Fruit fly (Drosophila melanogaster): ENCODE measurements around the gene CG32579.

The CG32579 gene

dm6 chrX:16303636-16304035 is 19.4 kb upstream of the CG32579 start, which contains the start of gene CG3679 (continued):
- TF ChIP-seq CG10979 (tag; optimal IDR thresholded peaks at IDR 0.05) (no peak), zen2 (GFP tag; IDR thresholded peaks at IDR 0.05; ENCODE audit: partially characterized antibody) (peak; percentile 12; the same call in 1 of the 3 replicates), CG12659 (GFP tag; optimal IDR thresholded peaks at IDR 0.05) (peak; percentile 9), fd102C (GFP tag; optimal IDR thresholded peaks at IDR 0.05) (no peak), CG3065 (GFP tag; optimal IDR thresholded peaks at IDR 0.05) (no peak), Eip74EF (GFP tag; optimal IDR thresholded peaks at IDR 0.05) (no peak), row (GFP tag; IDR thresholded peaks at IDR 0.05) (peak; percentile 60), CG6791 (GFP tag; IDR thresholded peaks at IDR 0.05; ENCODE audit: partially characterized antibody) (peak; percentile 82), HmgZ (tag; optimal IDR thresholded peaks at IDR 0.05) (no peak), lmd (GFP tag; IDR thresholded peaks at IDR 0.05) (no peak), D19A (tag; optimal IDR thresholded peaks at IDR 0.05) (no peak), chm (GFP tag; IDR thresholded peaks at IDR 0.05) (no peak), emc (GFP tag; optimal IDR thresholded peaks at IDR 0.05) (no peak), CG15514 (GFP tag; optimal IDR thresholded peaks at IDR 0.05) (peak; percentile 63), lbe (GFP tag; optimal IDR thresholded peaks at IDR 0.05) (no peak), Gug (GFP tag; IDR thresholded peaks at IDR 0.05) (no peak), HHEX (GFP tag; optimal IDR thresholded peaks at IDR 0.05) (no peak), al (GFP tag; IDR thresholded peaks at IDR 0.05) (no peak), CG1233 (GFP tag; optimal IDR thresholded peaks at IDR 0.05) (no peak), CG16779 (GFP tag; IDR thresholded peaks at IDR 0.05) (no peak), Bteb2 (GFP tag; optimal IDR thresholded peaks at IDR 0.05) (no peak), peb (GFP tag; IDR thresholded peaks at IDR 0.05) (no peak), zfh2 (GFP tag; optimal IDR thresholded peaks at IDR 0.05) (no peak), CG7745 (tag; optimal IDR thresholded peaks at IDR 0.05) (no peak), Mrtf (GFP tag; IDR thresholded peaks at IDR 0.05) (no peak), CG3838 (GFP tag; optimal IDR thresholded peaks at IDR 0.05) (no peak), CG32767 (GFP tag; IDR thresholded peaks at IDR 0.05) (0 out of 2 replicates have a peak, but pooled peaks have one; percentile 19), CG7556 (GFP tag; optimal IDR thresholded peaks at IDR 0.05) (no peak), CG11398 (GFP tag; optimal IDR thresholded peaks at IDR 0.05) (no peak), exex (tag; optimal IDR thresholded peaks at IDR 0.05) (no peak), disco-r (GFP tag; optimal IDR thresholded peaks at IDR 0.05) (no peak), C15 (GFP tag; IDR thresholded peaks at IDR 0.05) (no peak), CG12219 (GFP tag; optimal IDR thresholded peaks at IDR 0.05) (no peak), D19B (GFP tag; optimal IDR thresholded peaks at IDR 0.05) (no peak), Xrp1 (GFP tag; IDR thresholded peaks at IDR 0.05) (0 out of 2 replicates have a peak, but pooled peaks have one; percentile 10), bsh (GFP tag; optimal IDR thresholded peaks at IDR 0.05) (no peak), sna (GFP tag; IDR thresholded peaks at IDR 0.05; ENCODE audit: partially characterized antibody) (no peak), NfI (GFP tag; optimal IDR thresholded peaks at IDR 0.05) (no peak), tio (GFP tag; optimal IDR thresholded peaks at IDR 0.05) (no peak), Lpt (GFP tag; optimal IDR thresholded peaks at IDR 0.05) (no peak), Rfx (GFP tag; IDR thresholded peaks at IDR 0.05) (no peak), Mad (GFP tag; optimal IDR thresholded peaks at IDR 0.05) (no peak), tin (GFP tag; optimal IDR thresholded peaks at IDR 0.05) (no peak), Bgb (GFP tag; IDR thresholded peaks at IDR 0.05; ENCODE audit: partially characterized antibody) (peak; percentile 78), E2f1 (GFP tag; IDR thresholded peaks at IDR 0.05) (no peak), gro (GFP tag; optimal IDR thresholded peaks at IDR 0.05) (no peak), NC2α (GFP tag; optimal IDR thresholded peaks at IDR 0.05) (no peak), Meics (GFP tag; optimal IDR thresholded peaks at IDR 0.05) (no peak), tll (GFP tag; optimal IDR thresholded peaks at IDR 0.05) (no peak), Bdp1 (GFP tag; optimal IDR thresholded peaks at IDR 0.05) (no peak), Blimp-1 (GFP tag; optimal IDR thresholded peaks at IDR 0.05) (no peak)
